Worm (Caenorhabditis elegans): ENCODE measurements around the gene sem-5.

sem-5 gene

DNA sequence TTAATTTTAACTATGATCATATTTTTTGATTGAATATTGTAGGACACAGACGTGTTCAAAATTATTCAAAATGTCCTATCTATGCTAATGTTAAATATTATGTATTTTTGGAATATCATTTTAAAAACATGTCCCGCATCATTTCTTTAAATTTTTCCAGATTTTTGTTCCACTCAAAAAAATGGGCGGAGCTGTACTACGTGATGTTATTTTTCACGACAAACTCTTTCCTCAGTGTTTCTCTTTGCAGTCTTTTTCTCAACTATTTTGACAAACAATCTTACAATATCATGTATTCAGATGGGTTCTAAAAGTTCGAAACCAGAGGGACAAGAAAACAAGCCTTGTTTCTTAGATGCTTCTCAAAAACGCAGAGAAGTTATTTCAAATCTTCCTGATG, 14.9 kb upstream of the sem-5 start, which contains the start of gene F45E1.5:
TSS of gene F45E1.5 (plus strand) at position 301 of the 400 bp plus-strand sequence.
- TF ChIP-seq ztf-11 (tag; optimal IDR thresholded peaks at IDR 0.05): no peak
- no peak for TF ChIP-seq ceh-83 (GFP tag; optimal IDR thresholded peaks at IDR 0.05)
- TF ChIP-seq cnd-1 (tag; optimal IDR thresholded peaks at IDR 0.05): no peak
- no peak for TF ChIP-seq elt-1 (tag; optimal IDR thresholded peaks at IDR 0.05; ENCODE audit: borderline replicate concordance, insufficient read depth)
- TF ChIP-seq ces-1 (GFP tag; optimal IDR thresholded peaks at IDR 0.05): no peak
- no peak for TF ChIP-seq mab-5 (tag; optimal IDR thresholded peaks at IDR 0.05)
- TF ChIP-seq snpc-4 (tag; optimal IDR thresholded peaks at IDR 0.05): no peak
- TF ChIP-seq nhr-28 (tag; optimal IDR thresholded peaks at IDR 0.05): no peak

DNA sequence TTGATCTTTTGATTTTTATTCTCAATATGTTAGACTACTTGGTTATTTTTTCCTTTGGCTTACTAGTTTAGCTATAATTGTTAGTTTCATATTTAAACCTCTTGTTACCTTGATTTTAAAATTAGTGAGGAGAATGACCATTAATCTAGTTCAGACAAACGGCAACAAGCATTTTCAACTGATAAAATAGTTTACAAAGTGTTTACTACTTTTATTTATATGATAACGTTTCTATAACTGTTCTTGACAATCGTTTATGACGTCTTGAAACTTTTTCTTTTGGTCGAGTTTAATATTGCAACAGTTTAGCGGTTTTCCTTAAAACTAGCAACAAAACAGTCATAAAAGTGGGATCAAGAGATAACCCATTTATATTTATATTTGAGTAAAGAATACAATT, 14.2 kb upstream of the sem-5 start:
- no peak for TF ChIP-seq snpc-4 (tag; optimal IDR thresholded peaks at IDR 0.05)
- no peak for TF ChIP-seq ceh-43 (GFP tag; optimal IDR thresholded peaks at IDR 0.05)
- no peak for TF ChIP-seq lin-13 (tag; optimal IDR thresholded peaks at IDR 0.05)
- TF ChIP-seq sptf-1 (tag; optimal IDR thresholded peaks at IDR 0.05): no peak
- no peak for TF ChIP-seq nhr-76 (tag; optimal IDR thresholded peaks at IDR 0.05)
- no peak for TF ChIP-seq nhr-2 (tag; optimal IDR thresholded peaks at IDR 0.05)
- no peak for TF ChIP-seq lsy-2 (tag; optimal IDR thresholded peaks at IDR 0.05)
- TF ChIP-seq cnd-1 (tag; optimal IDR thresholded peaks at IDR 0.05): no peak
- no peak for TF ChIP-seq pha-4 (tag; optimal IDR thresholded peaks at IDR 0.05)
- no peak for TF ChIP-seq elt-3 (tag; optimal IDR thresholded peaks at IDR 0.05)
- no peak for TF ChIP-seq drap-1 (GFP tag; optimal IDR thresholded peaks at IDR 0.05)
- no peak for TF ChIP-seq ces-1 (GFP tag; optimal IDR thresholded peaks at IDR 0.05)
- TF ChIP-seq nhr-237 (tag; optimal IDR thresholded peaks at IDR 0.05): no peak
- TF ChIP-seq elt-1 (tag; optimal IDR thresholded peaks at IDR 0.05; ENCODE audit: borderline replicate concordance, insufficient read depth): no peak
- no peak for TF ChIP-seq nhr-12 (tag; optimal IDR thresholded peaks at IDR 0.05)
- TF ChIP-seq sem-2 (GFP tag; optimal IDR thresholded peaks at IDR 0.05): no peak
- TF ChIP-seq ham-2 (GFP tag; optimal IDR thresholded peaks at IDR 0.05): no peak
- TF ChIP-seq flh-1 (GFP tag; optimal IDR thresholded peaks at IDR 0.05): no peak
- no peak for TF ChIP-seq tbx-8 (GFP tag; optimal IDR thresholded peaks at IDR 0.05)
- no peak for TF ChIP-seq lin-32 (GFP tag; optimal IDR thresholded peaks at IDR 0.05)

DNA sequence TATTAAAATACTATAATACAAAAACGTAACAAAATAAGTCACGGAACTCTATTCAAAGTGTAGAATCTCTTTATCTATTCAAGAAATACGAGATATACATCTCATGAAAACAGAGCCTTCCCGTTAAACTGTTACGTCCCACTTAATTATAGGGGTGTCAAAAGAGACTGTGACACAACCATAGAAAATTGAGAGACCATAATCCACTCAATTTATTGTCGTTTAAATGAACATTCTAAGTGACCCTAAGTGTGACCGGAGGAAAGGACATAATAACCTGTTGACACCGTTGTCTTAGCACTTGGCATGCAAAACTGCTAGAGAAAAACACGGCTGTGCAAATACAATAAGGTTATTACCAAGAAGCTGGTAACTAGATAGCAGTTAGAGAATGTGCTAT, 7.0 kb upstream of the sem-5 start:
- peak; percentile 43 for TF ChIP-seq zip-8 (tag; optimal IDR thresholded peaks at IDR 0.05)
- no peak for TF ChIP-seq cnd-1 (tag; optimal IDR thresholded peaks at IDR 0.05)
- peak; percentile 90 for TF ChIP-seq nhr-2 (tag; optimal IDR thresholded peaks at IDR 0.05)
- peak; percentile 74 for TF ChIP-seq ces-1 (GFP tag; optimal IDR thresholded peaks at IDR 0.05)

DNA sequence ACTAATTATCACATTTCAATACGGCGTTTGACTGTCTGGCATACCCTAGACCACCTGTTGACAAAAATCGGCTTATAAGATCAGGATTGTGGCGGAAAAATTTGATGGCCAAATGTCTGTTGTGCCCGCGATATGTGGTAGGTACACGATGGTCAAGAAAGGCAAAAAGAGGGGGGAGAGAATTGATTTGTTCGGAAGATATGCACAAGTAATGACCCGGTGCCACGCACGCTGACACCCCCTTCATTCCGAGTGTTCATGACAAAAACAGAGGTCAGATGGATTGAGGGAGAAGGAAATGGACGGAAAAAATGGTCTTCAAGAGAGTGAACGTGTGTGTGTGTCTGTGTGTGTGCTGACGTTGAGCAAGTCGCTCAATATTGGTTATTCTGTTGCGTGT, 3.9 kb upstream of the sem-5 start:
- TF ChIP-seq lin-13 (tag; optimal IDR thresholded peaks at IDR 0.05) (no peak), ceh-39 (tag; optimal IDR thresholded peaks at IDR 0.05) (no peak), sptf-1 (tag; optimal IDR thresholded peaks at IDR 0.05) (no peak), tbx-8 (GFP tag; optimal IDR thresholded peaks at IDR 0.05) (no peak), mep-1 (tag; optimal IDR thresholded peaks at IDR 0.05) (no peak), nhr-12 (tag; optimal IDR thresholded peaks at IDR 0.05) (no peak), cnd-1 (tag; optimal IDR thresholded peaks at IDR 0.05) (peak; percentile 58), nhr-28 (tag; optimal IDR thresholded peaks at IDR 0.05) (no peak), blmp-1 (tag; optimal IDR thresholded peaks at IDR 0.05) (no peak), ztf-11 (tag; optimal IDR thresholded peaks at IDR 0.05) (no peak), ces-1 (GFP tag; optimal IDR thresholded peaks at IDR 0.05) (no peak), elt-3 (tag; optimal IDR thresholded peaks at IDR 0.05) (no peak), ham-2 (GFP tag; optimal IDR thresholded peaks at IDR 0.05) (no peak), elt-1 (tag; optimal IDR thresholded peaks at IDR 0.05; ENCODE audit: borderline replicate concordance, insufficient read depth) (peak; percentile 54), lin-32 (GFP tag; optimal IDR thresholded peaks at IDR 0.05) (peak; percentile 52), zip-8 (tag; optimal IDR thresholded peaks at IDR 0.05) (no peak), bed-3 (GFP tag; optimal IDR thresholded peaks at IDR 0.05) (no peak), snpc-4 (tag; optimal IDR thresholded peaks at IDR 0.05) (no peak), unc-120 (tag; optimal IDR thresholded peaks at IDR 0.05; ENCODE audit: poor library complexity, severe bottlenecking) (no peak), sem-2 (GFP tag; optimal IDR thresholded peaks at IDR 0.05) (no peak), pha-4 (tag; optimal IDR thresholded peaks at IDR 0.05) (no peak), flh-1 (GFP tag; optimal IDR thresholded peaks at IDR 0.05) (no peak), mab-5 (tag; optimal IDR thresholded peaks at IDR 0.05) (no peak), unc-62 (GFP tag; optimal IDR thresholded peaks at IDR 0.05) (no peak), nhr-237 (tag; optimal IDR thresholded peaks at IDR 0.05) (no peak), unc-39 (tag; optimal IDR thresholded peaks at IDR 0.05) (no peak), lsy-2 (tag; optimal IDR thresholded peaks at IDR 0.05) (no peak), M03D4.4 (tag; optimal IDR thresholded peaks at IDR 0.05) (no peak), nhr-76 (tag; optimal IDR thresholded peaks at IDR 0.05) (no peak), ceh-83 (GFP tag; optimal IDR thresholded peaks at IDR 0.05) (no peak), drap-1 (GFP tag; optimal IDR thresholded peaks at IDR 0.05) (no peak), mls-2 (tag; optimal IDR thresholded peaks at IDR 0.05) (peak; percentile 25), hlh-1 (tag; optimal IDR thresholded peaks at IDR 0.05) (no peak), nhr-2 (tag; optimal IDR thresholded peaks at IDR 0.05) (peak; percentile 89), ceh-43 (GFP tag; optimal IDR thresholded peaks at IDR 0.05) (no peak)
